Fruit fly (Drosophila melanogaster): ENCODE measurements around the gene Rev1.

Gene Rev1

dm6 chr3L:654019-654418 is at the start of gene Rev1, which contains the start of gene MED30 (continued):
- TF ChIP-seq bigmax (GFP tag; optimal IDR thresholded peaks at IDR 0.05) (peak; percentile 42), Dfd (GFP tag; optimal IDR thresholded peaks at IDR 0.05) (no peak), Sox102F (GFP tag; optimal IDR thresholded peaks at IDR 0.05) (peak; percentile 94), nmo (GFP tag; optimal IDR thresholded peaks at IDR 0.05) (peak; percentile 91), CG9932 (GFP tag; IDR thresholded peaks at IDR 0.05) (peak; percentile 97), h (optimal IDR thresholded peaks at IDR 0.05) (no peak), gsb (GFP tag; IDR thresholded peaks at IDR 0.05) (peak; percentile 89), CG11560 (tag; IDR thresholded peaks at IDR 0.05) (peak; percentile 77), CG12236 (GFP tag; optimal IDR thresholded peaks at IDR 0.05) (peak; percentile 87), sim (GFP tag; IDR thresholded peaks at IDR 0.05) (peak; percentile 72), CG12299 (tag; optimal IDR thresholded peaks at IDR 0.05) (peak; percentile 91), insv (GFP tag; optimal IDR thresholded peaks at IDR 0.05) (peak in 1 of 2 experiments; percentile 62), tx (GFP tag; optimal IDR thresholded peaks at IDR 0.05) (peak; percentile 97), Mrtf (GFP tag; IDR thresholded peaks at IDR 0.05) (peak; percentile 87), gt (GFP tag; IDR thresholded peaks at IDR 0.05) (no peak; the same call in 1 of the 2 replicates), Optix (GFP tag; IDR thresholded peaks at IDR 0.05) (peak; percentile 75), HmgZ (tag; optimal IDR thresholded peaks at IDR 0.05) (peak; percentile 96), CG4820 (GFP tag; optimal IDR thresholded peaks at IDR 0.05) (peak; percentile 80), CG10274 (GFP tag; optimal IDR thresholded peaks at IDR 0.05) (peak; percentile 59), CG30403 (GFP tag; optimal IDR thresholded peaks at IDR 0.05) (peak; percentile 97), ase (GFP tag; IDR thresholded peaks at IDR 0.05) (peak; percentile 89), PHDP (tag; optimal IDR thresholded peaks at IDR 0.05) (peak; percentile 95), CG10366 (GFP tag; IDR thresholded peaks at IDR 0.05) (peak; percentile 89), CG16815 (GFP tag; optimal IDR thresholded peaks at IDR 0.05) (peak; percentile 85), twi (tag; optimal IDR thresholded peaks at IDR 0.05) (peak; percentile 74), Camta (GFP tag; optimal IDR thresholded peaks at IDR 0.05) (peak; percentile 95), ttk (GFP tag; IDR thresholded peaks at IDR 0.05) (peak; percentile 86), Blimp-1 (GFP tag; optimal IDR thresholded peaks at IDR 0.05) (peak; percentile 87), Atf6 (GFP tag; IDR thresholded peaks at IDR 0.05) (peak; percentile 91), gsb-n (tag; optimal IDR thresholded peaks at IDR 0.05) (peak; percentile 84), CG14014 (GFP tag; IDR thresholded peaks at IDR 0.05) (peak; percentile 94), disco-r (GFP tag; optimal IDR thresholded peaks at IDR 0.05) (peak; percentile 86), unpg (GFP tag; optimal IDR thresholded peaks at IDR 0.05) (peak; percentile 94), Sox100B (GFP tag; optimal IDR thresholded peaks at IDR 0.05) (peak; percentile 83), CG16779 (GFP tag; IDR thresholded peaks at IDR 0.05) (peak; percentile 89), Sry-δ (GFP tag; optimal IDR thresholded peaks at IDR 0.05) (peak; percentile 80), stc (GFP tag; IDR thresholded peaks at IDR 0.05) (peak; percentile 83), Hsf (GFP tag; optimal IDR thresholded peaks at IDR 0.05) (peak; percentile 97), row (GFP tag; IDR thresholded peaks at IDR 0.05) (peak; percentile 91), C15 (GFP tag; IDR thresholded peaks at IDR 0.05) (peak; percentile 80), pum (GFP tag; optimal IDR thresholded peaks at IDR 0.05) (peak; percentile 97), inv (GFP tag; IDR thresholded peaks at IDR 0.05; ENCODE audit: partially characterized antibody) (0 out of 2 replicates have a peak, but pooled peaks have one; percentile 15), NK7.1 (GFP tag; optimal IDR thresholded peaks at IDR 0.05) (peak; percentile 92), da (GFP tag; optimal IDR thresholded peaks at IDR 0.05) (peak; percentile 88), dpn (GFP tag; optimal IDR thresholded peaks at IDR 0.05) (peak; percentile 97), eyg (GFP tag; optimal IDR thresholded peaks at IDR 0.05) (peak; percentile 95), Ravus (GFP tag; IDR thresholded peaks at IDR 0.05) (peak; percentile 57), CG11456 (GFP tag; IDR thresholded peaks at IDR 0.05) (peak; percentile 86), Pdp1 (GFP tag; optimal IDR thresholded peaks at IDR 0.05) (peak; percentile 94 to 96), Hey (tag; optimal IDR thresholded peaks at IDR 0.05) (peak; percentile 61), cad (GFP tag; optimal IDR thresholded peaks at IDR 0.05) (no peak), zfh2 (GFP tag; optimal IDR thresholded peaks at IDR 0.05) (peak; percentile 98), salm (tag; optimal IDR thresholded peaks at IDR 0.05) (peak; percentile 81)
